Fruit fly (Drosophila melanogaster) whole organism: ENCODE data around the gene CG14383.

Experiments
- Dll ChIP-seq: fragments of >200 bp; optimal IDR thresholded peaks from 2 replicates; lab custom pipeline; 2017
- EcR ChIP-seq, 2 experiments: fragments of >200 bp; optimal IDR thresholded peaks; 2 replicates each; lab custom pipeline; 2017; ENCODE audit warnings: missing biosample characterization in 2 of 2, missing genetic modification characterization in 2 of 2, missing genetic modification reagents in 2 of 2
- pan ChIP-seq: fragments of >200 bp; optimal IDR thresholded peaks from 2 replicates; lab custom pipeline; 2017
- psq ChIP-seq: fragments of >200 bp; optimal IDR thresholded peaks from 2 replicates; lab custom pipeline; 2017

DNA sequence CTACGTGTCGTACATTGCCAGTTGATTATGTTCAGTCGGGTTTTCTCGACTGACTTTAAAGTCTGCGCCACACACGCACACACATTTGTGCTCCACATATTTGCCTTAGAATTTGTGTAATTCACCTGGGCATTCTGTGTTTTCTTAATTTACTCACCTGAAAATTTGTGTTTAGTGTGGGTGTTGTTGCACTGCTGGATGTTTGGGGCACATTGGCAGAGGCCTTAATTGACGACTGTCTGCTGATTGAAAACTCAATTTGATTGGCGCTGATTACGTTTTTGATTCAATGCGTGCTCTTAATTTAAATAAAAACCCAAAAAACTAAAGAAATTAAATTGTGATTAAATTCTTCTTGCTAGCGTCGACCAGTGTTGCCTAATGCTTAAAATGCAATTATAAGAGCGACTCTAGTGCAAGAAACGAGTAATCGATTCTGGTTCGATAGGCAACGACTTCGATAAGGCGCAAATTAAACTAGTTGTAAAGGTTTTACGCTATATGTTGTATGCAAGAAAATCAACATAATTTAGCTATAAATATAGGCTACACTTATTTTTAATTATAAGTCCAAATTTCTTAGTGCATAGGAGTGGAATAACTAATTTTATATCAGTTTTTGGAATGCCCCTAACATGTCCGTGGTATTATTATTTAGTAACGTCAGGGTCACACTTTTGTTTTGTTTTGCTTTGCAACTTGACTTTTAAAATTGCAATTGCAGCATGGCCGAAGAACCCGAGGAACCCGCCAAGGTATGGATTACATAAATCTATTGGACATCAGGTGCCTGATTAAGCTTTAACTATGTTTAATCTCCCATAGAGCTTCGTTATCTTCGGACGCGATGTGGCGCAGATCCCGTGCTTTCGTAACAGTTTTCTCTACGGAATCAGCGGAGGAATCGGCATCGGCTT lies 42.2 kb upstream of the CG14383 start, which contains the start of the genes CG46281 and CG46280:
- TF ChIP-seq pan (no peak), EcR (GFP tag; optimal IDR thresholded peaks at IDR 0.05; lab: Kevin White, UChicago) (no peak), psq (no peak), Dll (lab: Kevin White, UChicago) (no peak)
